Worm (Caenorhabditis elegans): ENCODE results near the gene B0454.26.

The B0454.26 gene

DNA sequence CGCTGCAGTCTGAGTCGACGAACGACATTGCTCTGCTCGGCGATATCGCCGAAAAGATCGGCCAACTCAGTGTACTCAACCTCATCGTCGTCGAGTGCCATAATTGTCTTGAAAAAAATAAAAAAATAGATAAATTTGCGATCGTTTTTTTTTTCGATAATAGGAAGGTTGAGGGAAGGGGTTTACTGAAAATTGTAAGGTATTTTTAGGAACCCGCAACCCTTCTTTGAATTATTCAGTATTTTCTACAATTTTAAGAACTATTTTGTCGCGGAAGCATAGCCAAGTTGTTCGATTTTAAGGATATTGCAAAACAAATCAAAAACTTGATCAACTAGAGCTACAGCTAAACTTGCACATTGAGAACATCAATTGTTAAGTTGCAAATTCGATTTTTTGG, 26.2 kb downstream of the B0454.26 start, which contains the start of gene C41H7.9:
C41H7.9 (minus strand) TSS at position 101 of the 400 bp plus-strand sequence.
- TF ChIP-seq ceh-30 (tag; optimal IDR thresholded peaks at IDR 0.05) (no peak), nhr-11 (tag; optimal IDR thresholded peaks at IDR 0.05) (no peak), odd-2 (tag; optimal IDR thresholded peaks at IDR 0.05) (no peak), hlh-30 (tag; optimal IDR thresholded peaks at IDR 0.05; ENCODE audit: insufficient read depth) (no peak), ztf-16 (tag; optimal IDR thresholded peaks at IDR 0.05) (no peak), pat-9 (tag; optimal IDR thresholded peaks at IDR 0.05) (no peak), pha-4 (tag; optimal IDR thresholded peaks at IDR 0.05) (no peak), fkh-10 (GFP tag; optimal IDR thresholded peaks at IDR 0.05) (no peak), ets-4 (tag; optimal IDR thresholded peaks at IDR 0.05) (no peak), ceh-22 (tag; optimal IDR thresholded peaks at IDR 0.05) (no peak), lim-6 (tag; optimal IDR thresholded peaks at IDR 0.05) (no peak), pax-1 (tag; optimal IDR thresholded peaks at IDR 0.05) (no peak), che-1 (tag; optimal IDR thresholded peaks at IDR 0.05) (no peak), ref-2 (tag; optimal IDR thresholded peaks at IDR 0.05) (no peak), zip-5 (tag; optimal IDR thresholded peaks at IDR 0.05) (no peak), madf-2 (tag; optimal IDR thresholded peaks at IDR 0.05) (no peak), pha-2 (tag; optimal IDR thresholded peaks at IDR 0.05) (no peak), ceh-2 (tag; optimal IDR thresholded peaks at IDR 0.05) (no peak), lin-11 (tag; optimal IDR thresholded peaks at IDR 0.05) (no peak)

DNA sequence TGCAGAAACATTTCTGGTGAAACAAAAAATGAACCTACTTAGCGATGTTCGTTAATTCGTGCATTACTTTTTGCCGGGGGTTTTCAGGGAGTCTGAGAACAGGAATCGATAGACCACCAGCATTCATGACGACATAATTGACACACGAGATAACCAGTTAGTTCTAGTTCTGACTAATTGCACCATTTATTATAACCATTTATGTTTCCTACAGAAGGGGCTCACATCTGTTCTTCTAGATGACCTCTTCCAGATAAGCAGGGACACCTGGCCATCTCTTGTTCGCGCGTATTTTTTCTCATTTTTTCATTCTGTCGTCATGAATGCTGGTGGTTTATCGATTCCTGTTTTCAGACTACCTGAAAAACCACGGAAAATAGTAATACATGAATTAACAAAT, 30.0 kb downstream of the B0454.26 start, which contains the start of gene sdz-5:
sdz-5 (plus strand) TSS at position 301 of the 400 bp plus-strand sequence.
- TF ChIP-seq pat-9 (tag; optimal IDR thresholded peaks at IDR 0.05) (no peak), ceh-14 (tag; optimal IDR thresholded peaks at IDR 0.05) (no peak), che-1 (tag; optimal IDR thresholded peaks at IDR 0.05) (no peak), fkh-6 (tag; optimal IDR thresholded peaks at IDR 0.05) (no peak), sox-4 (tag; optimal IDR thresholded peaks at IDR 0.05) (no peak), ceh-30 (tag; optimal IDR thresholded peaks at IDR 0.05) (no peak), ceh-22 (tag; optimal IDR thresholded peaks at IDR 0.05) (no peak), tbx-7 (tag; optimal IDR thresholded peaks at IDR 0.05) (no peak), pros-1 (tag; optimal IDR thresholded peaks at IDR 0.05) (no peak), ceh-18 (tag; optimal IDR thresholded peaks at IDR 0.05) (no peak), pha-2 (tag; optimal IDR thresholded peaks at IDR 0.05) (no peak), rnt-1 (tag; optimal IDR thresholded peaks at IDR 0.05) (no peak), ztf-16 (tag; optimal IDR thresholded peaks at IDR 0.05) (no peak), ceh-48 (tag; optimal IDR thresholded peaks at IDR 0.05) (no peak), ceh-24 (tag; optimal IDR thresholded peaks at IDR 0.05) (no peak), ceh-19 (GFP tag; optimal IDR thresholded peaks at IDR 0.05) (no peak), lin-11 (tag; optimal IDR thresholded peaks at IDR 0.05) (no peak), eyg-1 (tag; optimal IDR thresholded peaks at IDR 0.05) (no peak), nfya-1 (tag; optimal IDR thresholded peaks at IDR 0.05) (no peak), ceh-31 (tag; optimal IDR thresholded peaks at IDR 0.05) (no peak)

DNA sequence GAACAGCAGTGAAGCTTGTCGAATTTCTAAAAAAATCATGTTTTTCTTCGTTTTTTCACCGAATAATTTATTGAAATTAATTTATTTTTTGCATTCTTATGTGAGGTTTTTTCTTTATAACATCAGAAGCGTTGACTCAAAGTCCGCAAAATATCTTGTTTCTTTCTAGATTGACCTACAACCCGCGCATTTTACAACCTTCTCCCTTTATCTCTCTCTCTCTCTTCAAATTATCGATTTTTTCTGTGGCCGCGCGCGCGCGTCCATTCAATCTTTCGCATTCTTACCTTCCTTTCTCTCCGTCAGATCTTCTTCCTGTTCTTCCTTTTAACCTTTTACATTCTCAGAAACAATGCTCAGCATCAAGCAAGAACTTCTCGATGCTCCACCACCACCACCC, 32.9 kb downstream of the B0454.26 start, which contains the start of gene lido-12:
lido-12 (plus strand) TSS at position 301 of the 400 bp plus-strand sequence.
- TF ChIP-seq nhr-11 (tag; optimal IDR thresholded peaks at IDR 0.05) (no peak), sox-4 (tag; optimal IDR thresholded peaks at IDR 0.05) (no peak), npax-4 (tag; optimal IDR thresholded peaks at IDR 0.05) (no peak), pha-4 (tag; optimal IDR thresholded peaks at IDR 0.05) (no peak)

DNA sequence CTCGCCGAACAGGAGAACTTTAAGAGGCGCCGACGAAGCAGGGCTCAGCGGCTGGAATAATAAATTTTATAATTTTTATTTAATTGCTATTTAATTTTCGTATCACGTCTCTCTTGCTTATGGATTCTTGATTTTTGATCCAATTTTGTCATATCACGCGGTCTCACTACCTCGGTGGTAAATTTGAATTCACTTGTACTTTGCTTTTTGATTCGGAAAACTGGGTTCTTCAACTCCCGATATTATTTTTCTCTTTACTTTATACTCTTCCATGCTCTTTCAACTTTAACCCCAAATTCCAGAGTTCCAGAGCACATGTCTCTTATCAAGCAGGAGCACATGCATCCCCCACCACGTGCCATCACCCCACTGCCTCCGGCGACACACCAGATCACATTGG, 34.7 kb downstream of the B0454.26 start, which contains the start of gene lido-11:
lido-11 (plus strand) TSS at position 301 of the 400 bp plus-strand sequence.
- TF ChIP-seq odd-2 (tag; optimal IDR thresholded peaks at IDR 0.05) (no peak), hlh-15 (tag; optimal IDR thresholded peaks at IDR 0.05) (no peak), ceh-19 (GFP tag; optimal IDR thresholded peaks at IDR 0.05) (no peak), unc-3 (GFP tag; conservative IDR thresholded peaks at IDR 0.05) (no peak), unc-3 (tag; optimal IDR thresholded peaks at IDR 0.05) (no peak), sox-4 (tag; optimal IDR thresholded peaks at IDR 0.05) (no peak), ets-4 (tag; optimal IDR thresholded peaks at IDR 0.05) (no peak), ceh-34 (tag; optimal IDR thresholded peaks at IDR 0.05) (no peak), C38D4.7 (GFP tag; optimal IDR thresholded peaks at IDR 0.05) (no peak), eyg-1 (tag; optimal IDR thresholded peaks at IDR 0.05) (no peak), ttx-3 (tag; optimal IDR thresholded peaks at IDR 0.05) (no peak), sdc-2 (tag; optimal IDR thresholded peaks at IDR 0.05) (no peak), unc-42 (tag; optimal IDR thresholded peaks at IDR 0.05) (no peak), pag-3 (tag; optimal IDR thresholded peaks at IDR 0.05; ENCODE audit: borderline replicate concordance) (no peak), dmd-4 (tag; optimal IDR thresholded peaks at IDR 0.05; ENCODE audit: borderline replicate concordance) (no peak), hlh-13 (GFP tag; optimal IDR thresholded peaks at IDR 0.05) (no peak), K02D7.2 (tag; optimal IDR thresholded peaks at IDR 0.05) (no peak), ceh-30 (tag; optimal IDR thresholded peaks at IDR 0.05) (no peak), hlh-8 (tag; optimal IDR thresholded peaks at IDR 0.05) (no peak), ztf-16 (tag; optimal IDR thresholded peaks at IDR 0.05) (no peak)
